Worm (Caenorhabditis elegans) whole organism, dauer: Measurements from ENCODE around the gene K05F1.10.
A peak's percentile ranks its signal among the peaks of the same experiment; 100 is the strongest.

Experiments
- unc-62 ChIP-seq: sonication (generic microtip); optimal IDR thresholded peaks from 2 replicates; lab custom pipeline; 2017; ENCODE audit warnings: missing biosample characterization, missing genetic modification reagents, missing genetic modification characterization

The K05F1.10 gene

DNA sequence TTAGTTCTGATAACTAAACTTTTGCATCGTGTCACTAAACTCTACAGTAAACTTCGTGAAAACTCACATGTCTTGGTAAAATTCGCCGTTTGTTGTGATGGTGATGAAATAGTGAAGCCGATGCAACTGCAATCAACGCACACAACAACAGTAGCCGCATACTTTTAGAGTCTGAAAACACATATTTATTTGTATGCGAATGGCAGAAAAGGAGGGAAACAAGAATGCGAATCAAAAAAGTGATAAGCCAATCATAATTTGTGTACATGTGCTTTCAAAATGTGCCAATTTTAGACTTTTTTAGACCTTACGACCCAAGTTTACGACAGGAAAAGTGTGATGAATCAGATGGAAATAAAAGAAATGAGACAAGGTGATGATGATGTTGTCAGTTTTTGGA is at the start of gene K05F1.10:
Gene K05F1.10 (minus strand): TSS at position 171 of the 400 bp plus-strand sequence.
- TF ChIP-seq unc-62: no peak

DNA sequence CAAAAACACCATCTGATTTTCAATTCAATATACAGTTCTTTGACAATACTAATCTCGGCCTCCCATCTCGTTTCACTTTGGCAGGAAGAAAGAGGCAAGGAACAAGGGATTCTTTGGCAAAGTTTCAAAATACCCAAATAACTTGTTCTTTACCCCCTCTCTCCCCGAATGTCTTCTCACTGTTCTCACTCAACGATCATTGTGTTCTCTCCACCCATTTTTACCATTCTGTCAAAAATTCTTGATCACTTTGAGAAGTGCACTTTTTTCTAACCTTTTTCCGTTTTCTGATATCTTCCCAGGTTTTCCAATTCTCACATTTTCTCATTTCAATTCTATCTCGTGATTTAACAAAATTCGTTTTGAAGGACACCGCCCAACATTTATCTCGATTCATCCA is 48.8 kb upstream of the K05F1.10 start, which contains the start of gene H41C03.1:
Gene H41C03.1 (plus strand): TSS at position 301 of the 400 bp plus-strand sequence.
- no peak for TF ChIP-seq unc-62

DNA sequence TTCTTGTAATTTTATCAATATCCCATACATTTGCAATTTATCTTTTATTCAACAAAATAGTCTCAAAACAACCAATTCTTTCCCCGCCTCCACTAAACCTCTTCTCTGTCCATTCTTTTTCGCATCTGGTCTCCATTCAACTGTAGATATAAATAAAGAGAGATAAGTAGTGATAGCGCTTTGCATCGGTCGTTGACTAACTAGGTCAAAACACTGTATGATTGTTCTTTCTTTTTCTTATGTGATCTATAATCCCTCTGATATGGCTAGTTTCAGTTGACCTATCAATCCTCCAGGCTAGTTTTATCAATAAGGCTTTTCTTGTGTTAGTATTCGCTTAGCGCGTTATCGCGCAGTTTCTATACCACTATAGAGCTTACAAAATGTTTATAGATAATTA is 48.0 kb upstream of the K05F1.10 start:
- no peak for TF ChIP-seq unc-62

DNA sequence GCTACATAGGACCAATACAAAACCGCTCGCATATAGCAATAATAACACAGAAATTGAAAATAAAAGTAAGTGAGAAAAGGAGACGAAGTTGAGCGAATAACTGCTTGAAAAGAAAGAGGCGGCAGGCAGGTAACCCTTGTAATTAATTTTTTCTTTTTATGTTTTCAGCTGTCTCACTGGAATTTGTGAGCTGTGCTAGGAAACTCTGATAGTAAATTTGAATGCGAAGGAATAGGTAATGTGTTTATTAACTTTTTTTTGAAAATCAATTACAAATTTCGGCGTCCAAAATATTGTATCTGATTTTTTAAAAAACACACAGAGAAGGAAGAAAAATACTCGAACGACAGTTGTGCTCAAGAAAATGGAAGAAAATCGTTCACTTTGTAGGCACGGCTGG is 46.7 kb upstream of the K05F1.10 start, which contains the start of gene H41C03.2:
Gene H41C03.2 (minus strand): TSS at position 101 of the 400 bp plus-strand sequence.
- TF ChIP-seq unc-62: no peak

DNA sequence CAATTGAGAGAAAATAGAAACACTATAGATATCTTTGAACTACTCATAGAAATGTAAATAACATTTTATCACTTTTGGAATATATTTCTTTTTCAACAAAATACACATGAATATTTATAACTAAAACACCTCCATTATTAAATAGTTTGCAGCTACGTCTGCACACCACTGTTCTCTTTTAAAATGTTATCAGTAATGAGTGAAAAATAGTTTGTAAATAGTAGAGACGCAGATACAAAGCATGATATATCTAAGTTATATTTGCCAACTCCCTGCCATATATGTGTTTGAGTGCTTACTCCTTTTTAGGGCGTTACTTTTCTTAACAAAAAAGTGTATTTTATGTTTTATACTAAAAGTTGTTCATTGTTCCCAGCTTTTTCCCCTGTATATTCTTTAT is 40.9 kb upstream of the K05F1.10 start:
- TF ChIP-seq unc-62: no peak

DNA sequence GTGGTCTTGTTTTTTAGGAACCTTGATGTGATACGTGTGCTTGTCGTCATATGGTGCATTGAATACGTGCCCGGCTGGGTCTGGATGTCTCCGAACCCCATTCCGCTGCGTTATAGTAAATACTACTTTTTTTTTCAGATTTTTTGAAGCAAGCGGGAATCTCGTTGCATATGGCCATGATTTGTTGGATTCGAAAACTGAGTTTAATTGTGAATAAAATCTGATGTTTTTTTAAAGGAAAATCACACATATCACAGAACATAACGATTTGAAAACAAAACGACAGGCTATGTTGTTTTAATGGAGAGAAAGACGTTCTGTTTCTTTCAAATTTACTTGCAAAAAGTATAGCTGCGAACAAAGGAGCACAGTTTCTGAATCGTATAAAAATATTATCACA is 40.2 kb upstream of the K05F1.10 start, which contains the start of the genes ZK1248.17 and H41C03.3:
Gene ZK1248.17 (minus strand): TSS at position 101 of the 400 bp plus-strand sequence.
Gene H41C03.3 (plus strand): TSS at position 337 of the 400 bp plus-strand sequence.
- no peak for TF ChIP-seq unc-62

DNA sequence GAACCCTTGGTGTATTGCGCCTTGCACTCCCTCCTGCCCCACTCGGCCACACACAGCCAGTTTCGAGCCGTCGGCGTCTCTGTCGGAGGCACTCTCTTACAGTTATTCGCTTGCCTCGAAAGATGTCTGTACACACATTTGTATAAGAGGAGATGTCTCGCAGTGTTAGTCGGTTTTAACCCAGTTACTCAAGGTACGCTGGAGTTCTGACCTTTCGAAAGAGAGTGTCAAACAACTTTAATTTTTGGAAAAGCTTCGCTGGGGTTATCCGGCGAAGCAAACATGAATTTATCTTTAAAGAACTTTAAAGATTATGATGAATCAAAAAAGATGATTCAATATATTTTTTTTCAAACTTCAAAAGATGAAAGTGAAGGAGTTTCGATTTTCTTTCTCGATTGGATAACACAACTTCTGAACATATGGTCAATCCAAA is 39.4 kb upstream of the K05F1.10 start:
- TF ChIP-seq unc-62: peak; percentile 52

DNA sequence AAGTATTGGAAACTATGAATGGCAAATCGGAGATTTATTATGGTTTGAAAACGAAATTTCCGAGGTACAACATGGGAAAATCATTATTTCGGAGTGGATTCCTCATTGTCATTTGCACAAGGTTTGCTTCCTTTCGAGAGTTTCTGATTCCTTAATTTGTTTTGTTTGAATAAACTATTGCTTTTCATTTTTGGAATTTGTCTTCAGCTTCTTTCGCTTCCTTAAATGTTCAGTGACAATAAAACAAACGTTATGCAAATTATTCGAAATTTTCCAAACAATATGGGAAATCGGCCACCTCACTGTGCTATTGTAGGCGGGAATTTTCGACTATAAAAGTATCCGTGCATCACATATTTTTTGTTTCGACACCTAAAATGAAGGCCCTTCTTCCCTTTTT is 36.6 kb upstream of the K05F1.10 start, which contains the start of gene nep-25:
Gene nep-25 (plus strand): TSS at position 375 of the 400 bp plus-strand sequence.
- TF ChIP-seq unc-62: no peak

DNA sequence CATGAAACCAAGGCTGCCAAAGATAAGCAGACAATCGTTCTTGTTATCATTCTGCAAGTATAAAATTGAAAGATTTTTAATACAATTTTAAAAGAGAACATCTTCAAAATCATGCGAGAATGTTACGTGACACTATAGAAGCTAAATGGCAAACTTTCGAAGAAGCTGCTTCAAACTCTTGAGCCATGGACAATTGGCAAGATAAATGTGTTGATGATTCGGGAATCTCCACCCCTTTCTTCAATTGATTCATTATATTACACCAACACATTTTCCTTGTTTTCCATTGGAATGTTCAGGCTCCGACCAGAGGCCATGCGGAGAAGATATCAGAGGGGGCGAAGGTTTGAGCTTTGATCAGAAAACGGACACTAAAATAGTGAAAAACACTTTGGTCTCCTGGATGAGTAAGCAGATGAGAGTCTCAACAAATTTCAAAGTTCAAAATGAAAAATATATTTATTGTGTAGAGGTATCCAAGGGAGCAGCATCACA is 35.8 kb upstream of the K05F1.10 start, which contains the start of gene lec-5:
Gene lec-5 (minus strand): TSS at position 51 of the 495 bp plus-strand sequence.
- TF ChIP-seq unc-62: no peak

DNA sequence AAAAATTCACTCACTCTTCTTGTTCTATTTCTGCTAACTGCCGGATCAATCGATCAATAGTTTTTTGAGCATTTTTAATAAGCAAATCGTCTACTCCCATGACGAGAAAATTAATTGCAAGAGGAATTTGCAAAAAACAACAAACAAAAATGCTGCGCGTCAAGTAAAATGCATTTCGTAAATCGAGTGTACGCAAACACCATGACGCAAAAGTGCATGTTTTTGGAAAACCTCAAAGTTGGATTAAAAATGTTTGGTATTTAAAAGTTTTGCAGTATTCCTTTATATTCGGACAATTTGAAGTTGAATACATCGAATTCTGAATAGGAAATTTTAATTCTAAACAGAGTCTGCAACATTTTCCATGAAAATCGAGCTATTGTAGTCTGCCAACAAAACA is 34.0 kb upstream of the K05F1.10 start, which contains the start of gene ZK1248.19:
Gene ZK1248.19 (minus strand): TSS at position 188 of the 400 bp plus-strand sequence.
- TF ChIP-seq unc-62: no peak

DNA sequence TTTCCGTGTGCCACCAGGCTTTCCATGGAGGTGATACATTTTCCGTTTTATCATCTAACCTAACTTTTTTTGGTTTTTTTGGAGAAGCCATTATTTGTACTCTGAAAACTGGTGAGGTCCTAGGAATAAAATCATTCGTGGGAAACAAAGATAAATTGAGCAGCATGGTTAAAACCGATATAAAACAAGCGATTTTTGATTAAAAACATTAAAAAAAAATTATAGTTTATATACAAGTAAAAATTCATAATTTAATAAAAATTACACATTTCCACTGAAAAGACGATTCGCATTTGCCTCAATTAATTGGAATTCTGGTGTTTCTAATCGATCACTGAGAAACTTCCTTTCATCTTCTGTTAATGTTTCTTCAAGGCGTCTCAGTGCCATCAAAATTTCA is 33.2 kb upstream of the K05F1.10 start, which contains the start of gene ZK1248.15:
Gene ZK1248.15 (minus strand): TSS at position 101 of the 400 bp plus-strand sequence.
- no peak for TF ChIP-seq unc-62

DNA sequence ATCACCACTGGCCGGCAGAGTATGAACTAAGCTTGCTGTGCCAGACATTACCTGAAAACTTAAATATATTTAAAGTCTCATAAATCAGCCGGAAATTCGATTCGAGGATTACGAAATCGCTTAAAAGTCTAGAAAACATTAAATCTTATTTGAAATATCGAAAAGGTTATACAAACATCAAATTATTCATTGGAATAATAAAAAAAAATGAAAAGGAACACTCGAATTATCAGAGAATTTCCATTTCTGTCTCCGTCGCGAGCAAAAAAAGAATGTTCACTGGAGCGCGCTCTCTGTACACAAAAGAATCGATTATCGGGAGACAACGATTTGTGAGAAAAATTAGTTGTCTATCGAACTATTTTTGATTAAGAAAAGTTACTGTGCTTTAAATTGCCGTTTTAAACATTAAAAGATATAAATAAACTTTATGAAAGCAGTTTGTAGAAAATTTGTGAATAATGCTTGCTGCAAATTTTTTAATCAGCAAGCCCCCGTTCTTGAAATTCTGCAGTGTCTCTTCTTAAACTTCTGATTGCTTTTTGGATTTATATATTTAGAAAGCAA is 31.0 kb upstream of the K05F1.10 start, which contains the start of gene fzo-1:
Gene fzo-1 (minus strand): TSS at position 51 of the 567 bp plus-strand sequence.
- TF ChIP-seq unc-62: no peak

DNA sequence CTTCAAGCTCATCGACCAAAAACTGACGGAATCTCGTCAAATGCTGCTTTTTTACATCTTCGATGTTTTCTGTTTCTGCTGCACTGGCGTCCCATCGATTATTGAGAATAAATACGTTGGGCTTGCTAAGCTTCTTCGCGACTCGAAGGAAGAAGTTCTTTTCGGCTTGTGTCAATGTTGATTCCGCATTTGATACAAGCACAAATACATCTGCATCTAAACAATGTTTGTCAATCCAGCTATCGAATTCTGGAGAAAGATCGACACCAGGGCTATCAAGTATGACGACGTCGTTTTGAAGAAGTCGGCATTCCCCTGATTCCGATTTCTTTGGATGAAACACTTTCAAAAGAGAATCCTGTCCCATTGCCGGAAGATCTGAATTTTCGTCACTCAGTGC is 29.9 kb upstream of the K05F1.10 start:
- TF ChIP-seq unc-62: no peak

DNA sequence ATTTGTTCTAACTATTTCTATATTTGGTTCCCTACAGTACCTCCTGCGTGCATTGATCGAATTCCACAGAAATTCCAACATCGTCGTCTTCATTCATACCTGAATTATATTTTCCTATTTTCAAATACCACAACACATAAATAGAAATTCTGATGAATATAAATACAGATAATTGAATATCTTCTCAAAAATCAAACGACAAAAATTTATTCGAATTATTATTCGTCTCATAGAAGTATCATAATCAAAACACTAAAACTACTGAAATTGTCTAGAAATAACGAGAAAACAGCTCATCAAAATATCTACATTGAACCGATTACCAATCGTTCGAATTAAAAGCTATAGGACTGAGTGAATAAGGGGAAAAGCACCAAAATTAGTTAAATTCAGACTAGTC is 27.9 kb upstream of the K05F1.10 start, which contains the start of gene gtap-1:
Gene gtap-1 (minus strand): TSS at position 101 of the 400 bp plus-strand sequence.
- TF ChIP-seq unc-62: no peak

DNA sequence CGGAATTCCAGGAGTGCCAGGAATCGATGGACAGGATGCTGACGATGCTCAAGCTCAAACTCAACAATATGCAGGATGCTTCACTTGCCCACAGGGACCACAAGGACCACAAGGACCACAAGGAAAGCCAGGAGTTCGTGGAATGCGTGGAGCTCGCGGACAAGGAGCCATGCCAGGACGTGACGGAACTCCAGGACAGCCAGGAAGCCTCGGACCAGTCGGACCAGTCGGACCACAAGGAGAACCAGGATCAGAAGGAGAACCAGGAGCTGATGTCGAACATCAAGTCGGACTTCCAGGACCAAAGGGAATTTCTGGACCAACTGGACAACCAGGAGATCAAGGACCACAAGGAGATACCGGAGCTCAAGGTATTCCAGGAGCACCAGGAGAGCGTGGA is 26.1 kb upstream of the K05F1.10 start:
- TF ChIP-seq unc-62: no peak

DNA sequence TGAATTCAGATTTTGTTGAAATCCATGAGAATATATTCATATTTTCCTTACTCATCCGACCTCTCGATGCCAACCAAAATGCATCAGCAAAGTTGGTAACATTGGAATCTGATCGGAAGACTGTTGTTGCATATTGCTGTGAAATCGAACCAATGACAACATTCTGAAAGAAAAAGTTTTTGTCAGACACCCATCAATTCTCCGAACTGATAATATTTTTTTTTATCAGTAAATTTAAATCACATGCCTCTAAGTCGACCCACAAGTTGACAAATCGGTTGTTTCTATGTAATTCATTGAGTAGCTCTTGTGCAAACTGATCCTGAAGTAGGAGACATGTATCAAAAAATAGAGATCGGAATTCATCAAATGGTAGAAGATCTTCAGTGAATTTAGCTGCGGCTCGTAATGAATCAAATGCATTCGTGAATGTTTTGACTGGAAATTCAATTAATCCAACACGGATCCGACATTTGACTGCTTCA is 24.7 kb upstream of the K05F1.10 start, which contains the start of gene col-74:
Gene col-74 (plus strand): TSS at position 435 of the 485 bp plus-strand sequence.
- no peak for TF ChIP-seq unc-62

DNA sequence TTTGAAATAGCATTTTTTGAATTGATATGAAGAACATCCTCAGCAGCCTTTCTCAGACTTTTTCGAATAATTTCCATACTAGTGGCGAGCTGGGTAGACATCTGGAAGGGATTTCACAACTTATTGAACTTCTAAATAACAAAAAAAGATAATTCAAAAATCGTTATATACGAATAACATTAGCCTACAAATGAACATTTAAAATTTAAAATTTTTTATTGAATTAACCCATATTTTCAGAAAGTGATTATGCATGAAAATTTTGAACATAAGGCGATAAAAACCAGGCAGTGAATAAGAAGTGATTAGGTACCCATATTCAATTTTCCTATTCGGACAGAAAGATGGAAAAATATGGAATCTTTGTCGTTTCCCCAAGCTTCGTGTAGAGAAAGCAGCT is 23.2 kb upstream of the K05F1.10 start, which contains the start of gene ZK1248.11:
Gene ZK1248.11 (minus strand): TSS at position 101 of the 400 bp plus-strand sequence.
- no peak for TF ChIP-seq unc-62
